Worm (Caenorhabditis elegans): ENCODE data around the gene nhr-66.

Gene nhr-66

ce11 chrIV:8181404-8181803 is 55.0 kb downstream of the nhr-66 start:
- TF ChIP-seq gmeb-1 (tag; optimal IDR thresholded peaks at IDR 0.05) (no peak), ceh-82 (tag; optimal IDR thresholded peaks at IDR 0.05) (no peak), sma-9 (GFP tag; optimal IDR thresholded peaks at IDR 0.05) (no peak), sma-9 (tag; optimal IDR thresholded peaks at IDR 0.05) (no peak), ztf-1 (GFP tag; conservative IDR thresholded peaks at IDR 0.05) (no peak), zag-1 (tag; optimal IDR thresholded peaks at IDR 0.05) (no peak), ceh-16 (tag; optimal IDR thresholded peaks at IDR 0.05) (no peak), lin-39 (tag; optimal IDR thresholded peaks at IDR 0.05) (no peak), F13H6.1 (tag; optimal IDR thresholded peaks at IDR 0.05) (no peak)
